Worm (Caenorhabditis elegans): ENCODE results near the gene Y47D3A.34.
"Not testable (repeated sequence)": the region's sequence is repeated elsewhere in the genome, so short reads cannot be mapped to it uniquely, and the experiment has no call there.

Gene Y47D3A.34

ce11 chrIII:11231969-11232368, 2.7 kb downstream of the Y47D3A.34 start, which contains the start of gene elo-8:
elo-8 (minus strand) TSS chrIII:11232069.
- no peak for TF ChIP-seq zag-1 (tag; optimal IDR thresholded peaks at IDR 0.05)
- TF ChIP-seq sma-9 (GFP tag; optimal IDR thresholded peaks at IDR 0.05): no peak
- no peak for TF ChIP-seq sma-9 (tag; optimal IDR thresholded peaks at IDR 0.05)
- TF ChIP-seq blmp-1 (tag; optimal IDR thresholded peaks at IDR 0.05; ENCODE audit: insufficient read depth): no peak
- TF ChIP-seq ceh-16 (tag; optimal IDR thresholded peaks at IDR 0.05): no peak
- no peak for TF ChIP-seq C34F6.9 (tag; optimal IDR thresholded peaks at IDR 0.05)
- no peak for TF ChIP-seq nhr-11 (tag; optimal IDR thresholded peaks at IDR 0.05)
- no peak for TF ChIP-seq unc-62 (GFP tag; optimal IDR thresholded peaks at IDR 0.05)
- no peak for TF ChIP-seq nhr-129 (tag; optimal IDR thresholded peaks at IDR 0.05)
- TF ChIP-seq snpc-4 (tag; optimal IDR thresholded peaks at IDR 0.05): no peak
- no peak for TF ChIP-seq sem-4 (tag; optimal IDR thresholded peaks at IDR 0.05)
- no peak for TF ChIP-seq nhr-237 (tag; optimal IDR thresholded peaks at IDR 0.05)
- no peak for TF ChIP-seq R02D3.7 (tag; optimal IDR thresholded peaks at IDR 0.05)
- no peak for TF ChIP-seq dmd-4 (tag; optimal IDR thresholded peaks at IDR 0.05)
- no peak for TF ChIP-seq ama-1 (optimal IDR thresholded peaks at IDR 0.05)
- no peak for TF ChIP-seq nhr-6 (tag; optimal IDR thresholded peaks at IDR 0.05)
- no peak for TF ChIP-seq ZK546.5 (tag; optimal IDR thresholded peaks at IDR 0.05)
- no peak for TF ChIP-seq elt-1 (tag; optimal IDR thresholded peaks at IDR 0.05)

DNA sequence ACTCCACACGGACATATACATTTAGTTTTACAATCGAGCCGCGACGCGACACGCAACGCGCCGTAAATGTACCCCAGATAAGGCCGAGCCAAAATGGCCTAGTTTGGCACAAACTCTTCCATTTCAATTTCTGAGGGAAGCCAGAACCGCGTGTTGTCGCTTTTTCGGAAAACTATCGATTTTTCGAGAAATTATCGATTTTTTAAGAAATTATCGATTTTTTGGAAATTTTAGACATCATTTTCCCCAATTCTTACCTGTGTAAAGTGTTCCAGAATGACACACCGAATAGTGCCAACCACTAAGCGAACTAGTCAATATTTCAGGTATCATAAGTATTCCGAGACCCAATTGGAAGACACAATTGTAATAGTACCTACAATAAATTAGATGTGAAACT, 3.3 kb downstream of the Y47D3A.34 start:
- TF ChIP-seq lin-39 (tag; optimal IDR thresholded peaks at IDR 0.05) (no peak), nhr-6 (tag; optimal IDR thresholded peaks at IDR 0.05) (no peak), sma-9 (GFP tag; optimal IDR thresholded peaks at IDR 0.05) (no peak), sma-9 (tag; optimal IDR thresholded peaks at IDR 0.05) (no peak), dmd-4 (tag; optimal IDR thresholded peaks at IDR 0.05) (no peak), lin-13 (GFP tag; optimal IDR thresholded peaks at IDR 0.05) (no peak), alr-1 (tag; optimal IDR thresholded peaks at IDR 0.05) (no peak), ztf-11 (tag; optimal IDR thresholded peaks at IDR 0.05) (no peak), ZK546.5 (tag; optimal IDR thresholded peaks at IDR 0.05) (no peak), peb-1 (tag; optimal IDR thresholded peaks at IDR 0.05) (no peak), nhr-12 (tag; optimal IDR thresholded peaks at IDR 0.05) (no peak), ceh-82 (tag; optimal IDR thresholded peaks at IDR 0.05) (no peak), mdl-1 (tag; optimal IDR thresholded peaks at IDR 0.05) (no peak), Y55F3AM.14 (GFP tag; optimal IDR thresholded peaks at IDR 0.05) (no peak), mbf-1 (tag; optimal IDR thresholded peaks at IDR 0.05) (no peak), nhr-237 (tag; optimal IDR thresholded peaks at IDR 0.05) (no peak), fos-1 (tag; optimal IDR thresholded peaks at IDR 0.05) (no peak)

ce11 chrIII:11230581-11230980, 4.1 kb downstream of the Y47D3A.34 start:
- TF ChIP-seq ZK546.5 (tag; optimal IDR thresholded peaks at IDR 0.05): no peak
- TF ChIP-seq nhr-129 (tag; optimal IDR thresholded peaks at IDR 0.05): no peak

- TF ChIP-seq R02D3.7 (tag; optimal IDR thresholded peaks at IDR 0.05) (no peak), aly-2 (tag; optimal IDR thresholded peaks at IDR 0.05) (no peak), unc-62 (GFP tag; optimal IDR thresholded peaks at IDR 0.05) (no peak), lsy-2 (tag; optimal IDR thresholded peaks at IDR 0.05) (no peak), nhr-6 (tag; optimal IDR thresholded peaks at IDR 0.05) (no peak), nhr-77 (tag; optimal IDR thresholded peaks at IDR 0.05) (no peak), nhr-21 (tag; optimal IDR thresholded peaks at IDR 0.05) (no peak)
These were observed 7.6 kb downstream of the Y47D3A.34 start, which contains the start of gene tbx-37 for ce11 chrIII:11227025-11227424. tbx-37 (minus strand) TSS chrIII:11227125.

DNA sequence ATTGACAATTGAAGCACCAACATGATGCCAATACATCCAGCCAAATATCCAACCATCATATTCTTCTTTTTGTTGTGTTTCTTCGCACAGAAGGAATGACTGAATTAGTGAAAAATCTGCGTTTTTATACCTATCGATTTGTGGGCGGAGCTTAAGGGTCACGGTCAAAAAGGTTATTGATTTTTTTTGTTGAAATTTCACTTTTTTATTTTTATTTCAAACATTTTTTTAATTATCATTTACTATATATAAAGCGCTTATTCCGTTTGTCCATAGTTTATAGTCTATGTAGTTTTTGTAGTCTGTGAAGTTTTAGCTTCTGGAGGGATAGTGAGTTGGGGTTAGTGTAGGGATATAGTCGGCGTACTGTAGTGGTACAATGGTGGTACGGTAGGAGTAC, 10.7 kb downstream of the Y47D3A.34 start, which contains the start of gene Y47D3A.13:
Gene Y47D3A.13, minus strand, starts transcription at position 101 of the 400 bp plus-strand sequence.
- TF ChIP-seq nhr-12, elt-1, mdl-1 (tag; optimal IDR thresholded peaks at IDR 0.05): not testable (repeated sequence)

DNA sequence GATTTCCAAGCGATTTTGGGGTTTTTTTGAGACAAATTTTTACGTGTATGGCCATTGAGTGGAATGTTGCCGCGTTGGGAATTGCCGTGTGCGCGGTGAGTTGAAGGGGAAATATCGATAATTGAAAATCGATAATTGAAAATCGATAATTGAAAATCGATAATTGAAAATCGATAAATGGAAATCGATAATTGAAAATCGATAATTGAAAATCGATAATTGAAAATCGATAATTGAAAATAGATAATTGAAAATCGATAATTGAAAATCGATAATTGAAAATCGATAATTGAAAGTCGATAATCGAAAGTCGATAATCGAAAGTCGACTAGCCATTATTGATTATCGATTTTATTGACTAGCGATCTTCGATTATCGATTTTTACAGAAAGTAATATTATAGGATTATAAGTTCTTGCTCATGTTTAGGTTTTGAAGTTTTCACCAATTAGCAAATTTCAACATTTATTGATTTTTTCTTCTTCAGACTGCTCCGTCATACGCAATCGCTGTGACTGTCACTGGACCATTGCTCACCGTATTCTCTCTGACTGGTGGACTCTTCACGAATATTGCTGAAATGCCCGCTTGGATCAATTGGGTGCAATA, 13.0 kb downstream of the Y47D3A.34 start:
- TF ChIP-seq nhr-23 (tag; optimal IDR thresholded peaks at IDR 0.05) (no peak), crh-2 (tag; optimal IDR thresholded peaks at IDR 0.05) (no peak), nhr-25 (tag; optimal IDR thresholded peaks at IDR 0.05) (no peak), peb-1 (tag; optimal IDR thresholded peaks at IDR 0.05) (no peak), snpc-4 (tag; optimal IDR thresholded peaks at IDR 0.05) (no peak), sma-3 (GFP tag; optimal IDR thresholded peaks at IDR 0.05) (no peak), Y55F3AM.14 (GFP tag; optimal IDR thresholded peaks at IDR 0.05) (no peak)

Data from whole organism, L2 larva.